Fruit fly (Drosophila melanogaster) whole organism, wandering third instar larva: Measurements from ENCODE around the gene CG14204.

Experiments
- Abd-B ChIP-seq: fragments of >200 bp; optimal IDR thresholded peaks from 2 replicates; lab custom pipeline; 2017; ENCODE audit warnings: missing biosample characterization, missing genetic modification characterization
- GATAd ChIP-seq: sonication (Bioruptor generic); optimal IDR thresholded peaks from 2 replicates; lab custom pipeline; 2016; ENCODE audit warnings: missing biosample characterization, missing genetic modification characterization
- br ChIP-seq: fragments of 200-800 bp; sonication (Bioruptor generic); optimal IDR thresholded peaks from 2 replicates; lab custom pipeline; 2016; ENCODE audit warnings: missing biosample characterization, missing genetic modification characterization
- h ChIP-seq: fragments of 200-800 bp; sonication (Bioruptor generic); optimal IDR thresholded peaks from 3 replicates; lab custom pipeline; 2016; ENCODE audit warnings: missing biosample characterization, mild to moderate bottlenecking, missing genetic modification characterization
- pan ChIP-seq: fragments of >200 bp; optimal IDR thresholded peaks from 2 replicates; lab custom pipeline; 2017
- usp ChIP-seq: fragments of >200 bp; optimal IDR thresholded peaks from 2 replicates; lab custom pipeline; 2017; ENCODE audit warnings: missing biosample characterization, missing genetic modification characterization

dm6 chrX:19545865-19546657 lies 37.4 kb upstream of the CG14204 start:
- no peak for TF ChIP-seq GATAd (GFP tag; lab: Kevin White, UChicago)
- no peak for TF ChIP-seq pan (lab: Kevin White, UChicago)
- TF ChIP-seq Abd-B (GFP tag; lab: Kevin White, UChicago) = no peak
- no peak for TF ChIP-seq h
- no peak for TF ChIP-seq usp (GFP tag; lab: Kevin White, UChicago)
- no peak for TF ChIP-seq br (GFP tag; lab: Kevin White, UChicago)
